Fruit fly (Drosophila melanogaster) whole organism, wandering third instar larva: Measurements from ENCODE around the gene Spn31A.

Source experiments
- CG32264 ChIP-seq: fragments of 200-800 bp; sonication (Bioruptor generic); optimal IDR thresholded peaks from 2 replicates; lab custom pipeline; 2016; ENCODE audit warnings: missing biosample characterization, missing genetic modification characterization
- CrebA ChIP-seq: fragments of 200-800 bp; sonication (Bioruptor generic); optimal IDR thresholded peaks from 2 replicates; lab custom pipeline; 2016; ENCODE audit warnings: missing biosample characterization, mild to moderate bottlenecking, missing genetic modification characterization, borderline replicate concordance
- Dfd ChIP-seq: fragments of >200 bp; optimal IDR thresholded peaks from 2 replicates; lab custom pipeline; 2017; ENCODE audit warnings: missing biosample characterization, missing genetic modification characterization
- Dif ChIP-seq: fragments of 200-275, 200-300 bp; sonication (Bioruptor generic); optimal IDR thresholded peaks from 2 replicates; lab custom pipeline; 2018; ENCODE audit warnings: missing biosample characterization, missing genetic modification characterization; ENCODE audit not compliant: partially characterized antibody
- GATAd ChIP-seq: sonication (Bioruptor generic); optimal IDR thresholded peaks from 2 replicates; lab custom pipeline; 2016; ENCODE audit warnings: missing biosample characterization, missing genetic modification characterization
- Hnf4 ChIP-seq: fragments of 200-800 bp; sonication (Bioruptor generic); optimal IDR thresholded peaks from 2 replicates; lab custom pipeline; 2016; ENCODE audit warnings: missing biosample characterization, mild to moderate bottlenecking, missing genetic modification characterization
- Hr78 ChIP-seq: fragments of >200 bp; optimal IDR thresholded peaks from 2 replicates; lab custom pipeline; 2017; ENCODE audit warnings: missing biosample characterization, missing genetic modification characterization
- Hr83 ChIP-seq: fragments of 200-300 bp; sonication (Bioruptor generic); optimal IDR thresholded peaks from 2 replicates; lab custom pipeline; 2016; ENCODE audit warnings: missing biosample characterization, mild to moderate bottlenecking, missing genetic modification characterization, moderate library complexity; ENCODE audit not compliant: poor library complexity, severe bottlenecking
- Jra ChIP-seq: sonication (Bioruptor generic); optimal IDR thresholded peaks from 2 replicates; lab custom pipeline; 2016; ENCODE audit warnings: missing biosample characterization, missing genetic modification characterization
- Myc ChIP-seq: fragments of >200 bp; optimal IDR thresholded peaks from 2 replicates; lab custom pipeline; 2017
- N ChIP-seq: fragments of >200 bp; optimal IDR thresholded peaks from 2 replicates; lab custom pipeline; 2018; ENCODE audit warnings: missing biosample characterization, missing external identifiers, missing genetic modification characterization
- Sp1 ChIP-seq: fragments of 200-800 bp; sonication (Bioruptor generic); optimal IDR thresholded peaks from 3 replicates; lab custom pipeline; 2019; ENCODE audit warnings: missing biosample characterization, mild to moderate bottlenecking, missing genetic modification characterization, moderate library complexity
- Vsx2 ChIP-seq: fragments of 200-300, 225-300 bp; sonication (Bioruptor generic); optimal IDR thresholded peaks from 2 replicates; lab custom pipeline; 2018; ENCODE audit warnings: missing biosample characterization, missing genetic modification characterization; ENCODE audit not compliant: partially characterized antibody
- br ChIP-seq: fragments of 200-800 bp; sonication (Bioruptor generic); optimal IDR thresholded peaks from 2 replicates; lab custom pipeline; 2016; ENCODE audit warnings: missing biosample characterization, missing genetic modification characterization
- brk ChIP-seq: fragments of 200-800 bp; sonication (Bioruptor generic); optimal IDR thresholded peaks from 2 replicates; lab custom pipeline; 2016; ENCODE audit warnings: missing biosample characterization, mild to moderate bottlenecking, missing genetic modification characterization
- dl ChIP-seq, 2 experiments: fragments of 175-275, 200-275 bp in 1 of 2; fragments of 200-275 bp in 1 of 2; sonication (Bioruptor generic); optimal IDR thresholded peaks; lab custom pipeline; 2018; ENCODE audit warnings: mild to moderate bottlenecking in 2 of 2, missing biosample characterization in 2 of 2, missing genetic modification characterization in 2 of 2, moderate library complexity in 2 of 2; ENCODE audit not compliant: partially characterized antibody in 2 of 2, insufficient read depth in 1 of 2
- dmrt93B ChIP-seq: fragments of 200-800 bp; sonication (Bioruptor generic); optimal IDR thresholded peaks from 2 replicates; lab custom pipeline; 2018; ENCODE audit warnings: missing biosample characterization, mild to moderate bottlenecking, missing genetic modification characterization
- dsf ChIP-seq: sonication (Bioruptor generic); optimal IDR thresholded peaks from 2 replicates; lab custom pipeline; 2016; ENCODE audit warnings: missing biosample characterization, missing genetic modification characterization, borderline replicate concordance
- ey ChIP-seq: fragments of 200-800 bp; sonication (Bioruptor generic); optimal IDR thresholded peaks from 2 replicates; lab custom pipeline; 2016; ENCODE audit warnings: missing biosample characterization, missing genetic modification characterization
- fru ChIP-seq: fragments of 200-800 bp; sonication (Bioruptor generic); optimal IDR thresholded peaks from 3 replicates; lab custom pipeline; 2016; ENCODE audit warnings: missing biosample characterization, mild to moderate bottlenecking, missing genetic modification characterization
- jim ChIP-seq: fragments of 175-275, 200-325 bp; sonication (Bioruptor generic); optimal IDR thresholded peaks from 2 replicates; lab custom pipeline; 2016; ENCODE audit warnings: missing biosample characterization, mild to moderate bottlenecking, missing genetic modification characterization
- lola ChIP-seq: fragments of >200 bp; optimal IDR thresholded peaks from 2 replicates; lab custom pipeline; 2017; ENCODE audit warnings: missing biosample characterization, missing genetic modification characterization
- pan ChIP-seq: fragments of >200 bp; optimal IDR thresholded peaks from 2 replicates; lab custom pipeline; 2017
- rgr ChIP-seq: fragments of 200-800 bp; sonication (Bioruptor generic); optimal IDR thresholded peaks from 3 replicates; lab custom pipeline; 2016; ENCODE audit warnings: missing biosample characterization, mild to moderate bottlenecking, missing genetic modification characterization
- sv ChIP-seq: fragments of 200-800 bp; sonication (Bioruptor generic); optimal IDR thresholded peaks from 3 replicates; lab custom pipeline; 2016; ENCODE audit warnings: missing biosample characterization, missing genetic modification characterization
- tai ChIP-seq: sonication (Bioruptor generic); optimal IDR thresholded peaks from 2 replicates; lab custom pipeline; 2016; ENCODE audit warnings: missing biosample characterization, missing genetic modification characterization
- woc ChIP-seq: sonication (Bioruptor generic); optimal IDR thresholded peaks from 2 replicates; lab custom pipeline; 2016; ENCODE audit warnings: missing biosample characterization, mild to moderate bottlenecking, missing genetic modification characterization

The Spn31A gene

DNA sequence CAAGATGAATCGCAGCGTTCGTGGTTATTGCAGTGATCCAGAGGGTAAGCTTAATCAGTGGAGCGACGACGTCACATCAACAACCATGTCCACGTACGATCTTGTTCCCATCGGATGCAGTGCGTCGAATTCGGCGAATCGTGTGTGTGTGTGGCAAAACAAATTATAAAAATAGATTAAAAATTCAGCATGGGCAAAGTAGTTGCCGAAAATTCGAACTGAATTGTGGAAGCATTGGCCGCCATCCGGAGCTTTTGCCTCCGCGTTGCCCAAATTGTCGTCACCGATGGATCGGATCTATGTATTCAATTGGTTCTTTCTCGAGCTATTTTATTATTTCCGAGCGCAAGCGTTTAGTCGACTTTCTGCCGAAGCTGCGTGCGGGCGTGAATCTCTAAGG is at the start of gene Spn31A:
Spn31A (plus strand) TSS at position 301 of the 400 bp plus-strand sequence.
- no peak for TF ChIP-seq ey (GFP tag; lab: Kevin White, UChicago)
- TF ChIP-seq br (GFP tag; lab: Kevin White, UChicago) = no peak
- no peak for TF ChIP-seq Vsx2 (GFP tag; lab: Kevin White, UChicago)
- no peak for TF ChIP-seq rgr (GFP tag; lab: Kevin White, UChicago)
- no peak for TF ChIP-seq GATAd (GFP tag; lab: Kevin White, UChicago)

DNA sequence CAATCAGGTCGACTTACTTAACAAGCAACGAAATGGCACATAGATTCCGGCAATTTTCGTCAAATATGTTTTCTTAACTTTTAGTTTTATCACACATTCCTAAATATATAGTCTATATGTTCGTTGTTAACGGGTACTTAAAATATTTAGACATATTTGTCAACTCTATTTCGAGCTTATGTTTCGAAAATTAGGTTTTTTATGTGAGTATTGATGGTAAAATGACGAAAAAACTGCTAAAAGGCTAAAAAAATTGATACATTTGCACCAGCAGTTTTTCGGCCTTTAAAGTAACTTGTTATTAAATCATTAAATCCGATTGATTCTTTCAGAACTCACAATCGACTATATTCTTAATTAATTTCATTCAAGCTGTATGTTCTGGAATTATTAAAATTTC is 43.3 kb upstream of the Spn31A start, which contains the start of gene CG13131:
CG13131 (minus strand) TSS at position 101 of the 400 bp plus-strand sequence.
- no peak for TF ChIP-seq fru (GFP tag; lab: Kevin White, UChicago)
- TF ChIP-seq br (GFP tag; lab: Kevin White, UChicago) = no peak

dm6 chr2L:10026376-10026775 is 34.2 kb upstream of the Spn31A start, which contains the start of gene CG13127:
Gene CG13127, plus strand, starts transcription at chr2L:10026676.
- TF ChIP-seq woc (no peak), Sp1 (GFP tag; lab: Kevin White, UChicago) (no peak), CrebA (GFP tag; lab: Kevin White, UChicago) (no peak)

dm6 chr2L:10032415-10032814 is 28.2 kb upstream of the Spn31A start, which contains the start of gene obst-B:
Gene obst-B, plus strand, starts transcription at chr2L:10032690.
- TF ChIP-seq Dif (peak; percentile 52), Jra (no peak), pan (no peak), Vsx2 (GFP tag; lab: Kevin White, UChicago) (peak; percentile 68)

dm6 chr2L:10033410-10033809 is 27.2 kb upstream of the Spn31A start:
- no peak for TF ChIP-seq Myc
- no peak for TF ChIP-seq lola
- TF ChIP-seq Hr78 (GFP tag; lab: Kevin White, UChicago) = no peak
- TF ChIP-seq Dfd (GFP tag; lab: Kevin White, UChicago) = no peak
- no peak for TF ChIP-seq fru (GFP tag; lab: Kevin White, UChicago)
- TF ChIP-seq dl (GFP tag; optimal IDR thresholded peaks at IDR 0.05; lab: Kevin White, UChicago; ENCODE audit: insufficient read depth in 1 of 2, partially characterized antibody in 2 of 2) = no peak
- no peak for TF ChIP-seq woc
- TF ChIP-seq dmrt93B (GFP tag; lab: Kevin White, UChicago) = no peak
- no peak for TF ChIP-seq Sp1 (GFP tag; lab: Kevin White, UChicago)
- no peak for TF ChIP-seq ey (GFP tag; lab: Kevin White, UChicago)

DNA sequence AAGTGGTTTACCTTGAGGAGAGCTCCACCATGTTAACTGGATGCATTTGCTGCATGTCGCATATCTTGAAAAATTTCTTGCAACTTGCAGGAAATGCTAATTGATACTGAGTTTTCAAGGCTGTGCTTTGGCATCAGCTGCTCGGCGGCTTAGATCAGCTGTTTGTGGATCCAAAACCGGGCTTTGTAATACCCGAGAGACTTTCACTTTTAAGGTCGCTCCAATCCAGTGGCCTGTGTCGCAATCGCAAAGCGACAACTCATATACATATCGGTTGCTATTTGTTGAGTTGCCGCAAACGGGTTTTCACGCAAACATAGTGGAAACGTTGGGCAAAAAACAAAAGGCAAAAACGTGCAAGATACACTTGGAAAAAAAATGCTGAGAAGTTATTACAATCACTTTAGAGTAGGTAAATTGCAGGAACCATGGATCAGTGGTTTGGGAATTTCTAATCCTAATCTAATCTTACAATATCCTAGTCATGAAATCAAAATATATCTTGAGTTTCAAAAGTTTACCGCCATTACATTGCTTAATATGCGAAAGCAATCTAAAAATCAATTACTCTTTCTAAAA is 24.7 kb upstream of the Spn31A start:
- TF ChIP-seq Hnf4 (GFP tag; lab: Kevin White, UChicago) (no peak), Hr83 (GFP tag; lab: Kevin White, UChicago) (no peak), pan (no peak), dsf (GFP tag; lab: Kevin White, UChicago) (no peak), Dif (no peak), Sp1 (GFP tag; lab: Kevin White, UChicago) (no peak), rgr (GFP tag; lab: Kevin White, UChicago) (no peak), CG32264 (GFP tag; lab: Kevin White, UChicago) (no peak), sv (GFP tag; lab: Kevin White, UChicago) (no peak), jim (GFP tag; lab: Kevin White, UChicago) (no peak), N (GFP tag; lab: Kevin White, UChicago) (no peak), brk (no peak), ey (GFP tag; lab: Kevin White, UChicago) (no peak), dmrt93B (GFP tag; lab: Kevin White, UChicago) (no peak)

dm6 chr2L:10049280-10049679 is 11.3 kb upstream of the Spn31A start, which contains the start of gene CG33301:
Gene CG33301, plus strand, starts transcription at chr2L:10049580.
- TF ChIP-seq br (GFP tag; lab: Kevin White, UChicago) = no peak
- no peak for TF ChIP-seq Hr83 (GFP tag; lab: Kevin White, UChicago)
- no peak for TF ChIP-seq Vsx2 (GFP tag; lab: Kevin White, UChicago)
- TF ChIP-seq tai (GFP tag; lab: Kevin White, UChicago) = no peak
- no peak for TF ChIP-seq fru (GFP tag; lab: Kevin White, UChicago)
- no peak for TF ChIP-seq pan
- no peak for TF ChIP-seq N (GFP tag; lab: Kevin White, UChicago)
- TF ChIP-seq dl (GFP tag; optimal IDR thresholded peaks at IDR 0.05; lab: Kevin White, UChicago; ENCODE audit: insufficient read depth in 1 of 2, partially characterized antibody in 2 of 2) = no peak
- no peak for TF ChIP-seq Dif
